Worm (Caenorhabditis elegans) whole organism, L4/young adult: Measurements from ENCODE around the gene F28C6.10.

Source experiments
- W03F9.2 ChIP-seq: fragments of 150-350 bp; optimal IDR thresholded peaks from 2 replicates; lab custom pipeline; 2014; ENCODE audit warnings: missing biosample characterization, missing genetic modification characterization
- dao-5 ChIP-seq: sonication (generic microtip); optimal IDR thresholded peaks from 2 replicates; lab custom pipeline; 2016; ENCODE audit warnings: missing genotype, missing genetic modification characterization, moderate library complexity, missing compliant biosample characterization
- him-1 ChIP-seq: sonication (generic microtip); optimal IDR thresholded peaks from 2 replicates; lab custom pipeline; 2016; ENCODE audit warnings: missing genotype, missing genetic modification reagents, missing genetic modification characterization, missing compliant biosample characterization

Gene F28C6.10

DNA sequence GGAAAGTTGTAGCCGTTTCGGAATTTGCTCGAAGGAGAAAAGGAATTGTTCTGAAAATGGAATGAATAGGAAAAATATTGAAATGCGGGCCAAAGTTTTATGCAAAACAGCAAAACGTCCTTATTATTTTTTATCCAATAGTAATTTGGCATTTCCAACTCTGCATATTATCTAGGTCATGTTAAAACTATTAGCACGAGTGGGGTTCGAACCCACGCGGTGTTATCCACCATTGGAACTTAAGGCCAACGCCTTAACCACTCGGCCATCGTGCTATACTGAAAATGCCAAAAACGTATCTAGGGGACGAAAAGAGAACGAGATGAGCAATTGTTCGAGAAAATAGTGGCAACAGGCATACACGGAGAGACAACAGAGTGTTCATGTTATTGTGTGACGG is 24.0 kb downstream of the F28C6.10 start:
- TF ChIP-seq W03F9.2 (tag; lab: Kevin White, UChicago) = no peak
- no peak for TF ChIP-seq dao-5 (tag; lab: Kevin White, UChicago)
- TF ChIP-seq him-1 (tag; lab: Kevin White, UChicago) = no peak

ce11 chrII:8634386-8634785 is 26.6 kb downstream of the F28C6.10 start, which contains the start of gene cutl-12:
TSS of gene cutl-12 (minus strand) at chrII:8634486.
- TF ChIP-seq W03F9.2 (tag; lab: Kevin White, UChicago) = no peak
- no peak for TF ChIP-seq dao-5 (tag; lab: Kevin White, UChicago)
- TF ChIP-seq him-1 (tag; lab: Kevin White, UChicago) = no peak

DNA sequence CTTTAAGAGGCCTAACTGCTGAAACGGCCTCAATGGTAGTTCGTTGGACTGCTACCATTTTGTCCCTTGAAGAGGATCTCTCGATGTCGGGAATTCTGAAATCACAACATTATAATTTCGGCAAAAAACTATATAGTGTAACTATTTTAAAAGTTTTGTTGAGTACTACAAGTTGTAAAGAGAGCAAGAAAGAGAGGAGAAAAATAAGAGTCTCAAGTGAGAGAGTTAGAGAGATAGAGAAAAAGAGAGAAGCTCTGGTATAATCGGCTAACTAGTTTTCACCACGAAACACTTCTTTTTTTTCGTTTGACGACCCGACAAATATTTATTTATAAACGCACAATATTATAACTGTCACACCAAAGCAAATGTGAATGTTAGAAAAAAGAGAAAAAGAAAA is 29.9 kb downstream of the F28C6.10 start, which contains the start of gene vab-9:
Gene vab-9 (minus strand): TSS at position 101 of the 400 bp plus-strand sequence.
- TF ChIP-seq W03F9.2 (tag; lab: Kevin White, UChicago) = no peak
- no peak for TF ChIP-seq dao-5 (tag; lab: Kevin White, UChicago)
- no peak for TF ChIP-seq him-1 (tag; lab: Kevin White, UChicago)

- TF ChIP-seq dao-5 (tag; lab: Kevin White, UChicago) (no peak), him-1 (tag; lab: Kevin White, UChicago) (no peak), W03F9.2 (tag; lab: Kevin White, UChicago) (no peak)
Measured at ce11 chrII:8639553-8639952, 31.8 kb downstream of the F28C6.10 start.

- TF ChIP-seq W03F9.2 (tag; lab: Kevin White, UChicago) = no peak
- no peak for TF ChIP-seq him-1 (tag; lab: Kevin White, UChicago)
- TF ChIP-seq dao-5 (tag; lab: Kevin White, UChicago) = no peak
Measured at ce11 chrII:8640503-8640902, 32.7 kb downstream of the F28C6.10 start.

ce11 chrII:8641131-8641530 is 33.4 kb downstream of the F28C6.10 start, which contains the start of gene D2085.7:
TSS of gene D2085.7 (plus strand) at chrII:8641381.
- TF ChIP-seq dao-5 (tag; lab: Kevin White, UChicago) (no peak), W03F9.2 (tag; lab: Kevin White, UChicago) (no peak)

DNA sequence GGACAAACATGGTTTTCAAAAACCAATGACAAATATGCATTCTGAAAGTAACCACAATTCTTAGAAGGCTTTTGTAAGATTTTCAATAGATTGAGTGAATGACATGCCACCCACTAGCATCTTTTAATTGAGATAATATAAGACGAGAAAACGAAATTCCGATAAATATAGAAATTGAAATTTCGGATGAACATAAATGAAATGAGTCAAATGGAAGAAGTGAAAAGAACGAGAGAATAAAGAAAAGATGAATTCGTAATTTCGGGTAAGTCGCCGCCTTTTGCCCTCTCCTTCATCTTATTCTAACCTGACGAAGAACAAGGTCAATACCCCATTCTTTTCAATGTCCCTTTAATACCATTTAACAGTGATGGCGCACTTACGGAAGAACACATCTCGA is 34.6 kb downstream of the F28C6.10 start:
- TF ChIP-seq W03F9.2 (tag; lab: Kevin White, UChicago) = no peak
- TF ChIP-seq him-1 (tag; lab: Kevin White, UChicago) = no peak
- no peak for TF ChIP-seq dao-5 (tag; lab: Kevin White, UChicago)

DNA sequence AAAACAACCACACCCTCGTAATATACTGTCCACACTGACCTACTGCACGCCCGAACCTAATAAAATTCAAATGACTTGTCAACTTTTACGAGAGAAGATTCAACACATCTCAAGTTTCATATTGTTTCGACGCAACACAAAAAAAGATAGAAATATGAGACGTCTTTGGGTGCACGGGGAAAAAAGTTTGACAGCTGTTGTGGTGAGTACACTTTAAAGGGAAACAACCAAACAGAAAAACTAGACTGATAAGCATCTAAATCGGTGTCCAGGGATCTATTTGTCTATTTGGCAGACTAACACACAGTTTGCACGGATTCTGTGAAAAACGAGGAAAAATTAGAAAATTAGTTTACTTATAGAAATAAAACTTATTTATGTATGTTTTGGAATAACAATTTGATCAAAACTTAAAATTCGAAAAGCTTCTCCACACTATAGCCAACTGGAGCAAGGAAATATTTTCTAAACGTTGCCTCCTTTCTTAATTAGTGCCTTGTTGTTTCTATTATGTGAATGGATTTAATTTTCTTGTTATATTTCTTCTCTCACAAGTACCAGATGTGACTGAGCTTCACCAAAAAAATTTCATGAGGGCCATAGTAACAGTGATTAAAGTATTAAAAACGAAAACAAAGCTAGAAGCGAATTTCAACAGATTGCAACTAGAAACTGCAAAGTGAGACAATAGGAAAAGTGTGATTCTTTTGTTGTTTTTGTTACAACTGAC is 36.0 kb downstream of the F28C6.10 start:
- TF ChIP-seq dao-5 (tag; lab: Kevin White, UChicago) (no peak), him-1 (tag; lab: Kevin White, UChicago) (no peak), W03F9.2 (tag; lab: Kevin White, UChicago) (no peak)

ce11 chrII:8646437-8646836 is 38.7 kb downstream of the F28C6.10 start:
- TF ChIP-seq him-1 (tag; lab: Kevin White, UChicago) = no peak
- TF ChIP-seq dao-5 (tag; lab: Kevin White, UChicago) = no peak
- TF ChIP-seq W03F9.2 (tag; lab: Kevin White, UChicago) = no peak

ce11 chrII:8648843-8649242 is 41.1 kb downstream of the F28C6.10 start:
- TF ChIP-seq dao-5 (tag; lab: Kevin White, UChicago) = no peak

DNA sequence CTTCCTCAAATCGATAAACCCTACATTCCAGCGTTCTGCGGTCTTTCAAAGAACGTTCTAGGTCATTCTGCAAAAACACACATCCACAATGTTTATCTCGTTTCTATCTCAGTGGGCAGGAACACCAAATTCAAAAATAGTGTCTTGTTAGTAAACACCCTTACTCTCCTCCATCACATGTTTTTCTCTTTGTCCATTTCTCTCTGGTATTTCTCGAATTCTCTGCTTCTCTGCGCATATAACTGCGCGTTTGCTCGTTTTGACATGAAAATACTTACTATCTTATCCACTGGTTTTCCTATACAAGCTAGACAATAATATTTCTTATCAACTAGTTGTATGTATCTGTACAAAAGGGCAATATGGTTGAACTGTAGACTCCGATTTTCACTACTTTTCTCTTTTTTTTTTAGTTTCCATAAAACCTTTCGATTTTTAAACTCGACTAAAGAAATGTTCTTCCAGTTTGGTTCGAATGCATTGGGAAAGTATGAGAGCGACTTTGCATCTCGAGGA is 42.9 kb downstream of the F28C6.10 start, which contains the start of gene pyr-1:
Gene pyr-1 (plus strand): TSS at position 466 of the 516 bp plus-strand sequence.
- TF ChIP-seq W03F9.2 (tag; lab: Kevin White, UChicago) = no peak
- TF ChIP-seq him-1 (tag; lab: Kevin White, UChicago) = no peak
